Fruit fly (Drosophila melanogaster) whole organism, embryonic: Measurements from ENCODE around the gene dlg1.

ENCODE experiments used
- Abd-B ChIP-seq: fragments of 200-800 bp; sonication (Bioruptor generic); optimal IDR thresholded peaks from 2 replicates; lab custom pipeline; 2018; ENCODE audit warnings: missing biosample characterization, mild to moderate bottlenecking, missing genetic modification characterization, moderate library complexity
- Atf-2 ChIP-seq: fragments of 200-800 bp; sonication (Bioruptor generic); optimal IDR thresholded peaks from 2 replicates; lab custom pipeline; 2016; ENCODE audit warnings: missing biosample characterization, missing genetic modification characterization
- CG10654 ChIP-seq: fragments of 200-800 bp; sonication (Bioruptor generic); optimal IDR thresholded peaks from 2 replicates; lab custom pipeline; 2016; ENCODE audit warnings: missing biosample characterization, missing genetic modification characterization
- CG11504 ChIP-seq: fragments of 200-800 bp; sonication (Bioruptor generic); optimal IDR thresholded peaks from 3 replicates; lab custom pipeline; 2019; ENCODE audit warnings: missing biosample characterization, mild to moderate bottlenecking, missing genetic modification characterization, moderate library complexity
- CG11695 ChIP-seq: fragments of 200-800 bp; sonication (Bioruptor generic); IDR thresholded peaks from 3 replicates; pipeline ENCODE4 v1.3.6; 2022; ENCODE audit warnings: missing biosample characterization, missing genetic modification characterization
- CG12155 ChIP-seq: fragments of 200-800 bp; sonication (Bioruptor generic); optimal IDR thresholded peaks from 3 replicates; lab custom pipeline; 2016; ENCODE audit warnings: missing biosample characterization, missing genetic modification characterization
- CG12942 ChIP-seq: fragments of 200-800 bp; sonication (Bioruptor generic); optimal IDR thresholded peaks from 3 replicates; lab custom pipeline; 2016; ENCODE audit warnings: missing biosample characterization, missing genetic modification characterization
- CG14014 ChIP-seq: fragments of 200-800 bp; sonication (Bioruptor generic); IDR thresholded peaks from 2 replicates; pipeline ENCODE4 v1.3.6; 2022; ENCODE audit warnings: missing biosample characterization, missing genetic modification characterization
- CG17568 ChIP-seq: fragments of 200-800 bp; sonication (Bioruptor generic); optimal IDR thresholded peaks from 2 replicates; lab custom pipeline; 2018; ENCODE audit warnings: missing biosample characterization, mild to moderate bottlenecking, missing genetic modification characterization, moderate library complexity
- CG18764 ChIP-seq: fragments of 200-800 bp; sonication (Bioruptor generic); optimal IDR thresholded peaks from 3 replicates; lab custom pipeline; 2016; ENCODE audit warnings: missing biosample characterization, missing genetic modification characterization
- CG30403 ChIP-seq: fragments of 200-800 bp; sonication (Bioruptor generic); optimal IDR thresholded peaks from 3 replicates; lab custom pipeline; 2016; ENCODE audit warnings: missing biosample characterization, missing genetic modification characterization
- CG31388 ChIP-seq: fragments of 200-800 bp; sonication (Bioruptor generic); optimal IDR thresholded peaks from 2 replicates; lab custom pipeline; 2016; ENCODE audit warnings: missing biosample characterization, missing genetic modification characterization
- CG3838 ChIP-seq: fragments of 200-800 bp; sonication (Bioruptor generic); optimal IDR thresholded peaks from 3 replicates; lab custom pipeline; 2016; ENCODE audit warnings: missing biosample characterization, missing genetic modification characterization
- CG5245 ChIP-seq: fragments of 200-800 bp; sonication (Bioruptor generic); optimal IDR thresholded peaks from 3 replicates; lab custom pipeline; 2016; ENCODE audit warnings: missing biosample characterization, missing genetic modification characterization
- CG6254 ChIP-seq: fragments of 200-800 bp; sonication (Bioruptor generic); optimal IDR thresholded peaks from 3 replicates; lab custom pipeline; 2017; ENCODE audit warnings: mild to moderate bottlenecking, missing biosample characterization, missing genetic modification reagents, missing genetic modification characterization
- CG6689 ChIP-seq: fragments of 200-800 bp; sonication (Bioruptor generic); IDR thresholded peaks from 2 replicates; pipeline ENCODE4 v1.3.6; 2022; ENCODE audit warnings: missing biosample characterization, missing genetic modification characterization
- CG7357 ChIP-seq: fragments of 200-800 bp; sonication (Bioruptor generic); IDR thresholded peaks from 3 replicates; pipeline ENCODE4 v1.3.6; 2022; ENCODE audit warnings: missing biosample characterization, missing genetic modification characterization
- E2f2 ChIP-seq: fragments of 200-800 bp; sonication (Bioruptor generic); IDR thresholded peaks from 2 replicates; pipeline ENCODE4 v1.3.6; 2022; ENCODE audit warnings: missing biosample characterization, missing genetic modification characterization
- Hmx ChIP-seq: fragments of 200-800 bp; sonication (Bioruptor generic); optimal IDR thresholded peaks from 2 replicates; lab custom pipeline; 2016; ENCODE audit warnings: missing biosample characterization, missing genetic modification characterization
- Hr39 ChIP-seq: fragments of >200 bp; optimal IDR thresholded peaks from 2 replicates; lab custom pipeline; 2017
- Hsf ChIP-seq: fragments of 200-800 bp; sonication (Bioruptor generic); optimal IDR thresholded peaks from 3 replicates; lab custom pipeline; 2016; ENCODE audit warnings: missing biosample characterization, missing genetic modification characterization
- Kr ChIP-seq: fragments of 200-800 bp; sonication (Bioruptor generic); optimal IDR thresholded peaks from 2 replicates; lab custom pipeline; 2017; ENCODE audit warnings: missing biosample characterization, mild to moderate bottlenecking, missing genetic modification characterization
- MESR4 ChIP-seq: fragments of 200-800 bp; sonication (Bioruptor generic); optimal IDR thresholded peaks from 2 replicates; lab custom pipeline; 2018; ENCODE audit warnings: missing biosample characterization, mild to moderate bottlenecking, missing genetic modification characterization, moderate library complexity
- NFAT ChIP-seq: fragments of 200-800 bp; sonication (Bioruptor generic); IDR thresholded peaks from 2 replicates; pipeline ENCODE4 v1.3.6; 2022; ENCODE audit warnings: missing biosample characterization, missing genetic modification characterization
- Pdp1 ChIP-seq, 2 experiments: fragments of 200-800 bp; sonication (Bioruptor generic); optimal IDR thresholded peaks; 3 replicates each; lab custom pipeline; 2016; ENCODE audit warnings: missing biosample characterization in 2 of 2, missing genetic modification characterization in 2 of 2, mild to moderate bottlenecking in 1 of 2, moderate library complexity in 1 of 2
- Rfx ChIP-seq: fragments of 200-800 bp; sonication (Bioruptor generic); IDR thresholded peaks from 2 replicates; pipeline ENCODE4 v1.3.6; 2022; ENCODE audit warnings: missing biosample characterization, missing genetic modification characterization
- Sox102F ChIP-seq: fragments of 200-800 bp; sonication (Bioruptor generic); optimal IDR thresholded peaks from 2 replicates; lab custom pipeline; 2018; ENCODE audit warnings: missing biosample characterization, mild to moderate bottlenecking, missing genetic modification characterization, moderate library complexity
- al ChIP-seq: fragments of 200-800 bp; sonication (Bioruptor generic); IDR thresholded peaks from 2 replicates; pipeline ENCODE4 v1.3.6; 2022; ENCODE audit warnings: missing biosample characterization, missing genetic modification characterization
- amos ChIP-seq: fragments of 200-800 bp; sonication (Bioruptor generic); IDR thresholded peaks from 2 replicates; pipeline ENCODE4 v1.3.6; 2022; ENCODE audit warnings: missing biosample characterization, missing genetic modification characterization; ENCODE audit not compliant: partially characterized antibody
- az2 ChIP-seq: fragments of 200-800 bp; sonication (Bioruptor generic); optimal IDR thresholded peaks from 3 replicates; lab custom pipeline; 2016; ENCODE audit warnings: missing biosample characterization, missing genetic modification characterization
- bowl ChIP-seq: fragments of 200-800 bp; sonication (Bioruptor generic); IDR thresholded peaks from 2 replicates; pipeline ENCODE4 v1.3.6; 2022; ENCODE audit warnings: missing biosample characterization, missing genetic modification characterization
- cg ChIP-seq: fragments of 200-800 bp; sonication (Bioruptor generic); optimal IDR thresholded peaks from 3 replicates; lab custom pipeline; 2019; ENCODE audit warnings: missing biosample characterization, mild to moderate bottlenecking, missing genetic modification characterization, moderate library complexity
- chif ChIP-seq, 2 experiments: fragments of 200-800 bp; sonication (Bioruptor generic); optimal IDR thresholded peaks; 3 replicates each; lab custom pipeline; 2016; ENCODE audit warnings: missing biosample characterization in 2 of 2, missing genetic modification characterization in 2 of 2
- emc ChIP-seq: fragments of 200-800 bp; sonication (Bioruptor generic); optimal IDR thresholded peaks from 2 replicates; lab custom pipeline; 2016; ENCODE audit warnings: missing biosample characterization, missing genetic modification characterization
- ewg ChIP-seq: fragments of 200-800 bp; sonication (Bioruptor generic); optimal IDR thresholded peaks from 3 replicates; lab custom pipeline; 2017; ENCODE audit warnings: mild to moderate bottlenecking, missing biosample characterization, missing genetic modification reagents, missing genetic modification characterization
- ftz-f1 ChIP-seq: fragments of 200-800 bp; sonication (Bioruptor generic); optimal IDR thresholded peaks from 2 replicates; lab custom pipeline; 2016; ENCODE audit warnings: missing biosample characterization, missing genetic modification characterization
- hbn ChIP-seq: fragments of 200-800 bp; sonication (Bioruptor generic); IDR thresholded peaks from 2 replicates; pipeline ENCODE4 v1.3.6; 2022; ENCODE audit warnings: missing biosample characterization, missing genetic modification characterization; ENCODE audit not compliant: partially characterized antibody
- hkb ChIP-seq, 2 experiments: fragments of 200-800 bp in 1 of 2; fragments of >200 bp in 1 of 2; sonication (Bioruptor generic) in 1 of 2; IDR thresholded peaks in 1 of 2; optimal IDR thresholded peaks in 1 of 2; 2 replicates each; pipeline versions ENCODE4 v1.3.6 to Lab custom; 2017 to 2022; ENCODE audit warnings: missing biosample characterization in 1 of 2, missing genetic modification characterization in 1 of 2
- ind ChIP-seq: fragments of 200-800 bp; sonication (Bioruptor generic); optimal IDR thresholded peaks from 3 replicates; lab custom pipeline; 2016; ENCODE audit warnings: missing biosample characterization, missing genetic modification characterization
- lilli ChIP-seq: fragments of 200-800 bp; sonication (Bioruptor generic); optimal IDR thresholded peaks from 3 replicates; lab custom pipeline; 2016; ENCODE audit warnings: missing biosample characterization, missing genetic modification characterization
- nau ChIP-seq: fragments of 200-800 bp; sonication (Bioruptor generic); optimal IDR thresholded peaks from 3 replicates; lab custom pipeline; 2017; ENCODE audit warnings: missing biosample characterization, mild to moderate bottlenecking, missing genetic modification characterization, missing genetic modification reagents
- nmo ChIP-seq: fragments of 200-800 bp; sonication (Bioruptor generic); optimal IDR thresholded peaks from 2 replicates; lab custom pipeline; 2018; ENCODE audit warnings: missing biosample characterization, mild to moderate bottlenecking, missing genetic modification characterization, moderate library complexity
- phol ChIP-seq: fragments of 200-800 bp; sonication (Bioruptor generic); optimal IDR thresholded peaks from 3 replicates; lab custom pipeline; 2018; ENCODE audit warnings: missing biosample characterization, mild to moderate bottlenecking, missing genetic modification characterization, moderate library complexity
- pzg ChIP-seq: fragments of 200-800 bp; sonication (Bioruptor generic); optimal IDR thresholded peaks from 3 replicates; lab custom pipeline; 2018; ENCODE audit warnings: missing biosample characterization, mild to moderate bottlenecking, missing genetic modification characterization, moderate library complexity
- repo ChIP-seq: fragments of 200-800 bp; sonication (Bioruptor generic); optimal IDR thresholded peaks from 2 replicates; lab custom pipeline; 2016; ENCODE audit warnings: missing biosample characterization, missing genetic modification characterization
- ro ChIP-seq: fragments of 200-800 bp; sonication (Bioruptor generic); IDR thresholded peaks from 2 replicates; pipeline ENCODE4 v1.3.6; 2022; ENCODE audit warnings: missing biosample characterization, missing genetic modification characterization
- scrt ChIP-seq: fragments of 200-800 bp; sonication (Bioruptor generic); optimal IDR thresholded peaks from 2 replicates; lab custom pipeline; 2018; ENCODE audit warnings: missing biosample characterization, mild to moderate bottlenecking, missing genetic modification characterization, moderate library complexity
- unc-4 ChIP-seq: fragments of 200-800 bp; sonication (Bioruptor generic); IDR thresholded peaks from 2 replicates; pipeline ENCODE4 v1.3.6; 2022; ENCODE audit warnings: missing biosample characterization, missing genetic modification characterization; ENCODE audit not compliant: partially characterized antibody
- unpg ChIP-seq: fragments of 200-800 bp; sonication (Bioruptor generic); optimal IDR thresholded peaks from 3 replicates; lab custom pipeline; 2018; ENCODE audit warnings: missing biosample characterization, mild to moderate bottlenecking, missing genetic modification characterization, moderate library complexity
- vfl ChIP-seq: fragments of 200-800 bp; sonication (Bioruptor generic); optimal IDR thresholded peaks from 2 replicates; lab custom pipeline; 2016; ENCODE audit warnings: missing biosample characterization, missing genetic modification characterization
- zf30C ChIP-seq: fragments of 200-800 bp; sonication (Bioruptor generic); optimal IDR thresholded peaks from 3 replicates; lab custom pipeline; 2018; ENCODE audit warnings: missing biosample characterization, mild to moderate bottlenecking, missing genetic modification characterization

Gene dlg1

dm6 chrX:11348829-11349228, 20.6 kb upstream of the dlg1 start, which contains the start of gene CG1738 (continued):
- TF ChIP-seq CG5245 (no peak), Hsf (GFP tag; lab: Kevin White, UChicago) (peak; percentile 16), CG14014 (GFP tag; lab: Robert Waterston, UW) (no peak), unpg (peak; percentile 17), hkb (optimal IDR thresholded peaks at IDR 0.05; lab: Kevin White, UChicago) (no peak), hkb (GFP tag; IDR thresholded peaks at IDR 0.05; lab: Robert Waterston, UW) (no peak), Atf-2 (no peak), az2 (GFP tag; lab: Kevin White, UChicago) (peak; percentile 0), ro (GFP tag; lab: Robert Waterston, UW) (no peak), bowl (GFP tag; lab: Robert Waterston, UW) (no peak), nmo (GFP tag; lab: Kevin White, UChicago) (peak; percentile 15), Hmx (no peak), Pdp1 (GFP tag; optimal IDR thresholded peaks at IDR 0.05; lab: Kevin White, UChicago) (peak in 1 of 2 experiments; percentile 90), emc (GFP tag; lab: Kevin White, UChicago) (no peak), CG18764 (GFP tag; lab: Kevin White, UChicago) (no peak), Rfx (GFP tag; lab: Robert Waterston, UW) (peak; percentile 56), pzg (GFP tag; lab: Kevin White, UChicago) (peak; percentile 47), CG12942 (no peak), CG6689 (peak; percentile 100), ftz-f1 (GFP tag; lab: Kevin White, UChicago) (no peak), CG17568 (GFP tag; lab: Kevin White, UChicago) (no peak), CG3838 (GFP tag; lab: Kevin White, UChicago) (no peak), repo (GFP tag; lab: Kevin White, UChicago) (no peak), E2f2 (peak; percentile 25; the same call in 1 of the 2 replicates), CG6254 (GFP tag; lab: Kevin White, UChicago) (no peak), chif (GFP tag; optimal IDR thresholded peaks at IDR 0.05; lab: Kevin White, UChicago) (no peak), al (GFP tag; lab: Robert Waterston, UW) (no peak), NFAT (GFP tag; lab: Robert Waterston, UW) (peak; percentile 31; the same call in 1 of the 2 replicates), MESR4 (peak; percentile 31), Kr (GFP tag; lab: Kevin White, UChicago) (no peak), nau (no peak), lilli (GFP tag; lab: Kevin White, UChicago) (no peak), CG31388 (GFP tag; lab: Kevin White, UChicago) (no peak), CG11504 (peak; percentile 26), CG11695 (GFP tag; lab: Robert Waterston, UW) (no peak), CG12155 (GFP tag; lab: Kevin White, UChicago) (no peak), Hr39 (lab: Kevin White, UChicago) (no peak), Sox102F (no peak), Abd-B (GFP tag; lab: Kevin White, UChicago) (peak; percentile 3), unc-4 (GFP tag; lab: Robert Waterston, UW) (no peak), CG7357 (GFP tag; lab: Robert Waterston, UW) (no peak), amos (GFP tag; lab: Robert Waterston, UW) (peak; percentile 19; the same call in 1 of the 2 replicates), hbn (GFP tag; lab: Robert Waterston, UW) (no peak), CG30403 (peak; percentile 10), cg (GFP tag; lab: Kevin White, UChicago) (no peak), scrt (GFP tag; lab: Kevin White, UChicago) (peak; percentile 5), zf30C (GFP tag; lab: Kevin White, UChicago) (no peak), phol (tag; lab: Kevin White, UChicago) (peak; percentile 30), vfl (GFP tag; lab: Kevin White, UChicago) (no peak), ewg (GFP tag; lab: Kevin White, UChicago) (no peak), ind (peak; percentile 0), CG10654 (GFP tag; lab: Kevin White, UChicago) (no peak)
